Worm (Caenorhabditis elegans): ENCODE measurements around the gene W09C2.9.

- TF ChIP-seq nhr-12 (tag; optimal IDR thresholded peaks at IDR 0.05), result no peak
- no peak for TF ChIP-seq snpc-4 (tag; optimal IDR thresholded peaks at IDR 0.05)
- no peak for TF ChIP-seq lin-32 (GFP tag; optimal IDR thresholded peaks at IDR 0.05)
- TF ChIP-seq elt-1 (tag; optimal IDR thresholded peaks at IDR 0.05; ENCODE audit: borderline replicate concordance, insufficient read depth), result no peak
- no peak for TF ChIP-seq ztf-11 (tag; optimal IDR thresholded peaks at IDR 0.05)
- no peak for TF ChIP-seq elt-3 (tag; optimal IDR thresholded peaks at IDR 0.05)
- no peak for TF ChIP-seq unc-39 (tag; optimal IDR thresholded peaks at IDR 0.05)
- TF ChIP-seq unc-62 (GFP tag; optimal IDR thresholded peaks at IDR 0.05), result no peak
- no peak for TF ChIP-seq nhr-76 (tag; optimal IDR thresholded peaks at IDR 0.05)
Observed at ce11 chrIV:9601595-9601994, 21.6 kb downstream of the W09C2.9 start, which contains the start of gene aat-1.

Measured in whole organism, mixed stage, embryonic.